Worm (Caenorhabditis elegans) whole organism, L4 larva: Measurements from ENCODE around the gene cul-1.

Source experiments
- F26F4.8 ChIP-seq: fragments of 200-800 bp; sonication (Bioruptor generic); conservative IDR thresholded peaks from 2 replicates; pipeline ENCODE4 v1.3.6; 2022; ENCODE audit warnings: missing genetic modification characterization, missing compliant biosample characterization
- F37D6.2 ChIP-seq: sonication (generic microtip); optimal IDR thresholded peaks from 2 replicates; lab custom pipeline; 2016; ENCODE audit warnings: mild to moderate bottlenecking, missing genetic modification characterization, missing compliant biosample characterization
- Y105C5A.15 ChIP-seq: fragments of 200-800 bp; sonication (Bioruptor generic); IDR thresholded peaks from 2 replicates; pipeline ENCODE4 v1.3.6; 2022; ENCODE audit warnings: missing genetic modification characterization, missing compliant biosample characterization
- ZK337.2 ChIP-seq: fragments of 200-800 bp; sonication (Bioruptor generic); IDR thresholded peaks from 2 replicates; pipeline ENCODE4 v1.3.6; 2022; ENCODE audit warnings: missing genetic modification reagents, missing genetic modification characterization, missing compliant biosample characterization
- ZK546.5 ChIP-seq, 2 experiments: sonication (generic microtip); optimal IDR thresholded peaks; 2 replicates each; lab custom pipeline; 2017; ENCODE audit warnings: missing biosample characterization in 2 of 2, missing genetic modification characterization in 2 of 2
- aha-1 ChIP-seq: fragments of 150-350 bp; peaks from one replicate; lab custom pipeline; 2014; ENCODE audit warnings: missing biosample characterization, missing genetic modification characterization
- attf-4 ChIP-seq: sonication (generic microtip); optimal IDR thresholded peaks from 3 replicates; lab custom pipeline; 2017; ENCODE audit warnings: missing biosample characterization, missing genetic modification characterization
- ceh-82 ChIP-seq: sonication (generic microtip); optimal IDR thresholded peaks from 2 replicates; lab custom pipeline; 2017; ENCODE audit warnings: missing biosample characterization, missing genetic modification characterization
- daf-12 ChIP-seq: fragments of 150-350 bp; optimal IDR thresholded peaks from 2 replicates; lab custom pipeline; 2014; ENCODE audit warnings: missing biosample characterization, missing genetic modification reagents, missing genetic modification characterization
- daf-19 ChIP-seq: fragments of 200-800 bp; sonication (Bioruptor generic); conservative IDR thresholded peaks from 2 replicates; pipeline ENCODE4 v1.3.6; 2022; ENCODE audit warnings: missing genetic modification characterization, missing compliant biosample characterization
- dmd-6 ChIP-seq: fragments of 200-800 bp; sonication (Bioruptor generic); IDR thresholded peaks from 2 replicates; pipeline ENCODE4 v1.3.6; 2022; ENCODE audit warnings: missing genetic modification reagents, missing genetic modification characterization, missing compliant biosample characterization
- dve-1 ChIP-seq: sonication (generic microtip); optimal IDR thresholded peaks from 2 replicates; lab custom pipeline; 2017; ENCODE audit warnings: antibody characterized with exemption, mild to moderate bottlenecking, missing genetic modification characterization, missing compliant biosample characterization; ENCODE audit not compliant: insufficient read depth
- fos-1 ChIP-seq: fragments of 150-350 bp; optimal IDR thresholded peaks from 2 replicates; lab custom pipeline; 2014; ENCODE audit warnings: missing biosample characterization, missing genetic modification characterization
- gei-8 ChIP-seq: fragments of 200-800 bp; sonication (Bioruptor generic); optimal IDR thresholded peaks from 2 replicates; lab custom pipeline; 2018; ENCODE audit warnings: mild to moderate bottlenecking, missing genetic modification characterization, missing compliant biosample characterization
- hlh-11 ChIP-seq: fragments of 200-800 bp; sonication (Bioruptor generic); optimal IDR thresholded peaks from 2 replicates; lab custom pipeline; 2018; ENCODE audit warnings: mild to moderate bottlenecking, missing genetic modification characterization, missing compliant biosample characterization
- jun-1 ChIP-seq: fragments of 150-350 bp; optimal IDR thresholded peaks from 2 replicates; lab custom pipeline; 2014; ENCODE audit warnings: missing biosample characterization, missing genetic modification reagents, missing genetic modification characterization
- lim-7 ChIP-seq: fragments of 200-800 bp; sonication (Bioruptor generic); IDR thresholded peaks from 2 replicates; pipeline ENCODE4 v1.3.6; 2022; ENCODE audit warnings: missing genetic modification characterization, missing compliant biosample characterization
- lin-1 ChIP-seq: fragments of 200-800 bp; sonication (Bioruptor generic); IDR thresholded peaks from 2 replicates; pipeline ENCODE4 v1.3.6; 2022; ENCODE audit warnings: missing genetic modification reagents, missing genetic modification characterization, missing compliant biosample characterization
- lin-15B ChIP-seq: fragments of 150-350 bp; sonication (generic microtip); optimal IDR thresholded peaks from 3 replicates; lab custom pipeline; 2014; ENCODE audit warnings: missing biosample characterization, missing genetic modification characterization
- lin-38 ChIP-seq: fragments of 200-800 bp; sonication (Bioruptor generic); IDR thresholded peaks from 2 replicates; pipeline ENCODE4 v1.3.6; 2022; ENCODE audit warnings: missing genetic modification reagents, missing genetic modification characterization, missing compliant biosample characterization
- lir-3 ChIP-seq: sonication (generic microtip); optimal IDR thresholded peaks from 2 replicates; lab custom pipeline; 2016; ENCODE audit warnings: mild to moderate bottlenecking, missing genetic modification characterization, missing compliant biosample characterization
- madf-5 ChIP-seq, 2 experiments: fragments of 200-800 bp; sonication (Bioruptor generic); IDR thresholded peaks; 2 replicates each; pipeline ENCODE4 v1.3.6; 2022; ENCODE audit warnings: missing compliant biosample characterization in 2 of 2, missing genetic modification characterization in 2 of 2
- mdl-1 ChIP-seq, 2 experiments: fragments of 150-350 bp in 1 of 2; sonication (generic microtip) in 1 of 2; optimal IDR thresholded peaks; 2 replicates each; lab custom pipeline; 2014 to 2017; ENCODE audit warnings: missing biosample characterization in 2 of 2, missing genetic modification characterization in 2 of 2
- mxl-2 ChIP-seq: fragments of 200-800 bp; sonication (Bioruptor generic); conservative IDR thresholded peaks from 2 replicates; pipeline ENCODE4 v1.3.6; 2022; ENCODE audit warnings: missing genetic modification reagents, missing genetic modification characterization, missing compliant biosample characterization
- nhr-42 ChIP-seq: fragments of 200-800 bp; sonication (Bioruptor generic); IDR thresholded peaks from 2 replicates; pipeline ENCODE4 v1.3.6; 2022; ENCODE audit warnings: missing genetic modification characterization, missing compliant biosample characterization
- rbr-2 ChIP-seq: sonication (generic microtip); optimal IDR thresholded peaks from 2 replicates; lab custom pipeline; 2016; ENCODE audit warnings: missing genotype, missing genetic modification characterization, missing compliant biosample characterization
- snpc-1.2 ChIP-seq: fragments of 200-800 bp; sonication (Bioruptor generic); IDR thresholded peaks from 2 replicates; pipeline ENCODE4 v1.3.6; 2022; ENCODE audit warnings: missing genetic modification reagents, missing genetic modification characterization, missing compliant biosample characterization
- tra-1 ChIP-seq: fragments of 200-800 bp; sonication (Bioruptor generic); IDR thresholded peaks from 2 replicates; pipeline ENCODE4 v1.3.6; 2022; ENCODE audit warnings: missing genetic modification reagents, missing genetic modification characterization, missing compliant biosample characterization
- unc-130 ChIP-seq: sonication (generic microtip); optimal IDR thresholded peaks from 2 replicates; lab custom pipeline; 2016; ENCODE audit warnings: missing genetic modification reagents, missing genetic modification characterization, missing compliant biosample characterization
- unc-39 ChIP-seq: sonication (generic microtip); optimal IDR thresholded peaks from 2 replicates; lab custom pipeline; 2017; ENCODE audit warnings: missing biosample characterization, missing genetic modification characterization
- zfp-2 ChIP-seq: sonication (generic microtip); optimal IDR thresholded peaks from 2 replicates; lab custom pipeline; 2016; ENCODE audit warnings: mild to moderate bottlenecking, missing genetic modification characterization, missing compliant biosample characterization
- zfp-3 ChIP-seq: fragments of 200-800 bp; sonication (Bioruptor generic); conservative IDR thresholded peaks from 2 replicates; pipeline ENCODE4 v1.3.6; 2022; ENCODE audit warnings: missing genetic modification reagents, missing genetic modification characterization, missing compliant biosample characterization
- zip-11 ChIP-seq: fragments of 200-800 bp; sonication (Bioruptor generic); IDR thresholded peaks from 2 replicates; pipeline ENCODE4 v1.3.6; 2022; ENCODE audit warnings: missing genetic modification characterization, missing compliant biosample characterization
- ztf-7 ChIP-seq: fragments of 150-350 bp; optimal IDR thresholded peaks from 2 replicates; lab custom pipeline; 2014; ENCODE audit warnings: missing biosample characterization, missing genetic modification characterization

The cul-1 gene

ce11 chrIII:10515751-10516150 lies 44.7 kb downstream of the cul-1 start:
- TF ChIP-seq aha-1 (peak; percentile 10), zfp-2 (tag; lab: Kevin White, UChicago) (no peak), fos-1 (no peak), unc-39 (no peak), ztf-7 (tag; lab: Kevin White, UChicago) (no peak)
- TF ChIP-seq, all 104 proteins: peak for 1

- no peak for TF ChIP-seq gei-8 (GFP tag; lab: Kevin White, UChicago)
- no peak for TF ChIP-seq lir-3 (tag; lab: Kevin White, UChicago)
- TF ChIP-seq Y105C5A.15 (GFP tag; lab: Robert Waterston, UW) = no peak
- no peak for TF ChIP-seq jun-1 (tag; lab: Kevin White, UChicago)
- no peak for TF ChIP-seq lin-1
- TF ChIP-seq F37D6.2 (tag; lab: Kevin White, UChicago) = no peak
- no peak for TF ChIP-seq zip-11 (GFP tag; lab: Robert Waterston, UW)
- TF ChIP-seq mdl-1 (tag; optimal IDR thresholded peaks at IDR 0.05; lab: Kevin White, UChicago) = no peak
- no peak for TF ChIP-seq daf-12 (tag; lab: Kevin White, UChicago)
- no peak for TF ChIP-seq ceh-82 (tag; lab: Kevin White, UChicago)
- TF ChIP-seq lin-38 = no peak; the same call in 1 of the 2 replicates
- no peak for TF ChIP-seq rbr-2
- no peak for TF ChIP-seq snpc-1.2
- TF ChIP-seq fos-1 = no peak
- no peak for TF ChIP-seq zfp-3 (GFP tag; lab: Robert Waterston, UW)
These were observed 47.8 kb downstream of the cul-1 start for ce11 chrIII:10518884-10519283.

- TF ChIP-seq aha-1 (peak; percentile 62), dve-1 (tag; lab: Kevin White, UChicago) (no peak), lin-15B (no peak)
These were observed 48.6 kb downstream of the cul-1 start for ce11 chrIII:10519615-10520014.

ce11 chrIII:10520523-10520922 lies 49.5 kb downstream of the cul-1 start, which contains the start of gene unc-49:
TSS of gene unc-49 (plus strand) at chrIII:10520762.
- TF ChIP-seq ZK337.2 (GFP tag; lab: Robert Waterston, UW) (no peak), aha-1 (peak; percentile 58)

- no peak for TF ChIP-seq tra-1 (GFP tag; lab: Robert Waterston, UW)
- no peak for TF ChIP-seq zip-11 (GFP tag; lab: Robert Waterston, UW)
- no peak for TF ChIP-seq madf-5 (GFP tag; IDR thresholded peaks at IDR 0.05; lab: Robert Waterston, UW)
- no peak for TF ChIP-seq dmd-6 (GFP tag; lab: Robert Waterston, UW)
These were observed 50.2 kb downstream of the cul-1 start for ce11 chrIII:10521219-10521618.

- TF ChIP-seq fos-1 = no peak
- TF ChIP-seq tra-1 (GFP tag; lab: Robert Waterston, UW) = no peak
- TF ChIP-seq unc-130 = no peak
- no peak for TF ChIP-seq hlh-11
- no peak for TF ChIP-seq lin-15B
- TF ChIP-seq F26F4.8 (GFP tag; lab: Robert Waterston, UW) = no peak
- no peak for TF ChIP-seq mxl-2 (GFP tag; lab: Robert Waterston, UW)
- TF ChIP-seq daf-19 (GFP tag; lab: Robert Waterston, UW) = no peak
- no peak for TF ChIP-seq lim-7 (GFP tag; lab: Robert Waterston, UW)
- TF ChIP-seq ZK546.5 (tag; optimal IDR thresholded peaks at IDR 0.05; lab: Kevin White, UChicago) = no peak
- TF ChIP-seq attf-4 (tag; lab: Kevin White, UChicago) = no peak
- no peak for TF ChIP-seq aha-1
- no peak for TF ChIP-seq dve-1 (tag; lab: Kevin White, UChicago)
- no peak for TF ChIP-seq nhr-42 (GFP tag; lab: Robert Waterston, UW)
- TF ChIP-seq, all 104 proteins: peak for 0
These were observed 52.0 kb downstream of the cul-1 start for ce11 chrIII:10523025-10523424.
